Worm (Caenorhabditis elegans) whole organism, L1 larva: ENCODE results near the gene rde-11.
A peak's percentile ranks its signal among the peaks of the same experiment; 100 is the strongest.

Experiments used
- C16A3.4 ChIP-seq: fragments of 150-350 bp; optimal IDR thresholded peaks from 2 replicates; lab custom pipeline; 2014; ENCODE audit warnings: missing biosample characterization, missing genetic modification characterization
- C34B4.2 ChIP-seq: sonication (generic microtip); optimal IDR thresholded peaks from 2 replicates; lab custom pipeline; 2017; ENCODE audit warnings: mild to moderate bottlenecking, missing genetic modification characterization, missing compliant biosample characterization
- F16B12.6 ChIP-seq: fragments of 150-350 bp; optimal IDR thresholded peaks from 2 replicates; lab custom pipeline; 2014; ENCODE audit warnings: missing biosample characterization, missing genetic modification characterization
- ama-1 ChIP-seq: fragments of 150-350 bp; optimal IDR thresholded peaks from 2 replicates; lab custom pipeline; 2014
- ceh-82 ChIP-seq, 3 experiments: fragments of 150-350 bp in 1 of 3; sonication (generic microtip) in 2 of 3; optimal IDR thresholded peaks; 2 replicates each; lab custom pipeline; 2014 to 2017; ENCODE audit warnings: missing biosample characterization in 3 of 3, missing genetic modification characterization in 3 of 3
- ceh-88 ChIP-seq: fragments of 200-800 bp; sonication (Bioruptor generic); IDR thresholded peaks from 2 replicates; pipeline ENCODE4 v1.3.6; 2022; ENCODE audit warnings: missing genetic modification characterization, missing compliant biosample characterization
- ceh-90 ChIP-seq: sonication (generic microtip); optimal IDR thresholded peaks from 2 replicates; lab custom pipeline; 2016; ENCODE audit warnings: missing genetic modification characterization, missing compliant biosample characterization
- dsc-1 ChIP-seq: sonication (generic microtip); optimal IDR thresholded peaks from 2 replicates; lab custom pipeline; 2016; ENCODE audit warnings: mild to moderate bottlenecking, missing genetic modification characterization, missing compliant biosample characterization
- egl-27 ChIP-seq, 2 experiments: fragments of 150-350 bp in 1 of 2; sonication (generic microtip); optimal IDR thresholded peaks; 3 replicates each; lab custom pipeline; 2017 to 2018; ENCODE audit warnings: missing biosample characterization in 2 of 2, missing genetic modification characterization in 2 of 2, missing genetic modification reagents in 2 of 2
- elt-2 ChIP-seq: sonication (generic microtip); optimal IDR thresholded peaks from 2 replicates; lab custom pipeline; 2016; ENCODE audit warnings: missing genetic modification characterization, mild to moderate bottlenecking, inconsistent platforms, missing compliant biosample characterization, missing genetic modification reagents
- elt-3 ChIP-seq, 6 experiments: fragments of 150-350 bp in 1 of 6; sonication (generic microtip); optimal IDR thresholded peaks; 2 replicates each; lab custom pipeline; 2017 to 2018; ENCODE audit warnings: missing biosample characterization in 6 of 6, missing genetic modification characterization in 6 of 6, inconsistent platforms in 1 of 6
- fkh-8 ChIP-seq: sonication (generic microtip); optimal IDR thresholded peaks from 2 replicates; lab custom pipeline; 2016; ENCODE audit warnings: mild to moderate bottlenecking, missing genetic modification characterization, missing compliant biosample characterization
- grh-1 ChIP-seq: fragments of 200-800 bp; sonication (Bioruptor generic); IDR thresholded peaks from 2 replicates; pipeline ENCODE4 v1.3.6; 2022; ENCODE audit warnings: missing genetic modification reagents, missing genetic modification characterization, missing compliant biosample characterization
- hlh-17 ChIP-seq: fragments of 200-800 bp; sonication (Bioruptor generic); optimal IDR thresholded peaks from 2 replicates; lab custom pipeline; 2018; ENCODE audit warnings: missing genetic modification characterization, mild to moderate bottlenecking, missing compliant biosample characterization, moderate library complexity, borderline replicate concordance
- hpl-2 ChIP-seq: fragments of 150-350 bp; optimal IDR thresholded peaks from 2 replicates; lab custom pipeline; 2014; ENCODE audit warnings: missing biosample characterization, missing genetic modification reagents, missing genetic modification characterization
- irx-1 ChIP-seq: sonication (generic microtip); optimal IDR thresholded peaks from 2 replicates; lab custom pipeline; 2016; ENCODE audit warnings: missing genetic modification characterization, missing compliant biosample characterization
- isw-1 ChIP-seq: fragments of 200-800 bp; sonication (Bioruptor generic); IDR thresholded peaks from 2 replicates; pipeline ENCODE4 v1.3.6; 2022; ENCODE audit warnings: missing genetic modification characterization, missing compliant biosample characterization
- jun-1 ChIP-seq: fragments of 150-350 bp; optimal IDR thresholded peaks from 2 replicates; lab custom pipeline; 2014; ENCODE audit warnings: missing biosample characterization, missing genetic modification reagents, missing genetic modification characterization
- lin-15B ChIP-seq: fragments of 150-350 bp; sonication (generic microtip); optimal IDR thresholded peaks from 3 replicates; lab custom pipeline; 2014; ENCODE audit warnings: missing biosample characterization, missing genetic modification characterization
- lin-35 ChIP-seq, 2 experiments: fragments of 150-350 bp; optimal IDR thresholded peaks; 2 replicates each; lab custom pipeline; 2014; ENCODE audit warnings: missing biosample characterization in 2 of 2, missing genetic modification characterization in 2 of 2, missing genetic modification reagents in 2 of 2
- lsy-2 ChIP-seq, 2 experiments: fragments of 150-350 bp; optimal IDR thresholded peaks; 2 replicates each; lab custom pipeline; 2014; ENCODE audit warnings: missing biosample characterization in 2 of 2, missing genetic modification characterization in 2 of 2
- mef-2 ChIP-seq: fragments of 150-350 bp; optimal IDR thresholded peaks from 2 replicates; lab custom pipeline; 2014; ENCODE audit warnings: missing biosample characterization, missing genetic modification characterization
- nhr-11 ChIP-seq: fragments of 150-350 bp; optimal IDR thresholded peaks from 2 replicates; lab custom pipeline; 2014; ENCODE audit warnings: missing biosample characterization, missing genetic modification characterization
- nhr-19 ChIP-seq: fragments of 200-800 bp; sonication (Bioruptor generic); conservative IDR thresholded peaks from 2 replicates; pipeline ENCODE4 v1.3.6; 2022; ENCODE audit warnings: missing genetic modification characterization, missing compliant biosample characterization
- nhr-20 ChIP-seq: sonication (generic microtip); optimal IDR thresholded peaks from 2 replicates; lab custom pipeline; 2016; ENCODE audit warnings: mild to moderate bottlenecking, missing genetic modification characterization, missing compliant biosample characterization
- nhr-237 ChIP-seq: fragments of 150-350 bp; optimal IDR thresholded peaks from 2 replicates; lab custom pipeline; 2014; ENCODE audit warnings: missing biosample characterization, missing genetic modification characterization
- nhr-28 ChIP-seq: fragments of 150-350 bp; optimal IDR thresholded peaks from 2 replicates; lab custom pipeline; 2014; ENCODE audit warnings: missing biosample characterization, missing genetic modification characterization
- nhr-47 ChIP-seq: sonication (generic microtip); optimal IDR thresholded peaks from 2 replicates; lab custom pipeline; 2016; ENCODE audit warnings: mild to moderate bottlenecking, missing genetic modification characterization, moderate library complexity, missing compliant biosample characterization
- nhr-71 ChIP-seq: sonication (generic microtip); optimal IDR thresholded peaks from 2 replicates; lab custom pipeline; 2016; ENCODE audit warnings: mild to moderate bottlenecking, missing genetic modification characterization, moderate library complexity, missing compliant biosample characterization
- nhr-76 ChIP-seq: sonication (generic microtip); optimal IDR thresholded peaks from 2 replicates; lab custom pipeline; 2017; ENCODE audit warnings: missing biosample characterization, missing genetic modification characterization
- nhr-77 ChIP-seq: fragments of 150-350 bp; optimal IDR thresholded peaks from 2 replicates; lab custom pipeline; 2014; ENCODE audit warnings: missing biosample characterization, missing genetic modification characterization
- nhr-84 ChIP-seq: sonication (generic microtip); optimal IDR thresholded peaks from 2 replicates; lab custom pipeline; 2017; ENCODE audit warnings: missing biosample characterization, missing genetic modification characterization
- nhr-85 ChIP-seq: sonication (generic microtip); peaks from one replicate; lab custom pipeline; 2016; ENCODE audit warnings: missing genetic modification characterization, inconsistent platforms, missing compliant biosample characterization
- pag-3 ChIP-seq: sonication (generic microtip); optimal IDR thresholded peaks from 2 replicates; lab custom pipeline; 2017; ENCODE audit warnings: missing genetic modification characterization, mild to moderate bottlenecking, missing compliant biosample characterization, antibody characterized with exemption, borderline replicate concordance; ENCODE audit not compliant: insufficient read depth
- pqm-1 ChIP-seq: sonication (generic microtip); optimal IDR thresholded peaks from 3 replicates; lab custom pipeline; 2017; ENCODE audit warnings: missing biosample characterization, missing genetic modification characterization
- skn-1 ChIP-seq: fragments of 150-350 bp; optimal IDR thresholded peaks from 2 replicates; lab custom pipeline; 2014; ENCODE audit warnings: missing biosample characterization, missing genetic modification characterization
- snpc-4 ChIP-seq: fragments of 150-350 bp; optimal IDR thresholded peaks from 2 replicates; lab custom pipeline; 2014; ENCODE audit warnings: missing biosample characterization, missing genetic modification characterization
- snu-23 ChIP-seq: sonication (generic microtip); optimal IDR thresholded peaks from 2 replicates; lab custom pipeline; 2016; ENCODE audit warnings: missing genetic modification characterization, missing compliant biosample characterization
- sox-4 ChIP-seq: sonication (generic microtip); optimal IDR thresholded peaks from 2 replicates; lab custom pipeline; 2016; ENCODE audit warnings: missing genetic modification characterization, missing compliant biosample characterization
- sptf-1 ChIP-seq: fragments of 150-350 bp; optimal IDR thresholded peaks from 2 replicates; lab custom pipeline; 2014; ENCODE audit warnings: missing biosample characterization, missing genetic modification characterization
- swsn-7 ChIP-seq: sonication (generic microtip); optimal IDR thresholded peaks from 2 replicates; lab custom pipeline; 2016; ENCODE audit warnings: missing genetic modification characterization, missing compliant biosample characterization
- tbx-2 ChIP-seq: sonication (generic microtip); optimal IDR thresholded peaks from 2 replicates; lab custom pipeline; 2016; ENCODE audit warnings: missing genetic modification characterization, missing compliant biosample characterization
- unc-62 ChIP-seq: fragments of 150-350 bp; optimal IDR thresholded peaks from 2 replicates; lab custom pipeline; 2014; ENCODE audit warnings: missing biosample characterization, missing genetic modification reagents, missing genetic modification characterization
- unc-98 ChIP-seq: fragments of 200-800 bp; sonication (Bioruptor generic); IDR thresholded peaks from 2 replicates; pipeline ENCODE4 v1.3.6; 2022; ENCODE audit warnings: missing genetic modification characterization, missing compliant biosample characterization
- vab-15 ChIP-seq: sonication (generic microtip); optimal IDR thresholded peaks from 2 replicates; lab custom pipeline; 2017; ENCODE audit warnings: missing genotype, mild to moderate bottlenecking, missing genetic modification characterization, missing compliant biosample characterization
- xbp-1 ChIP-seq: sonication (generic microtip); optimal IDR thresholded peaks from 2 replicates; lab custom pipeline; 2016; ENCODE audit warnings: missing genetic modification characterization, missing compliant biosample characterization
- zag-1 ChIP-seq: fragments of 150-350 bp; optimal IDR thresholded peaks from 2 replicates; lab custom pipeline; 2014; ENCODE audit warnings: missing biosample characterization, missing genetic modification characterization
- zip-4 ChIP-seq: fragments of 200-800 bp; sonication (Bioruptor generic); optimal IDR thresholded peaks from 2 replicates; lab custom pipeline; 2018; ENCODE audit warnings: mild to moderate bottlenecking, missing genetic modification characterization, moderate library complexity, missing compliant biosample characterization
- ztf-4 ChIP-seq: fragments of 150-350 bp; optimal IDR thresholded peaks from 2 replicates; lab custom pipeline; 2014; ENCODE audit warnings: missing biosample characterization, missing genetic modification characterization

The rde-11 gene

ce11 chrIV:13089671-13090242 lies 15.2 kb upstream of the rde-11 start:
- TF ChIP-seq swsn-7 (no peak), ceh-82 (tag; optimal IDR thresholded peaks at IDR 0.05; lab: Kevin White, UChicago) (no peak), C16A3.4 (tag; lab: Kevin White, UChicago) (no peak), pqm-1 (tag; lab: Kevin White, UChicago) (no peak), vab-15 (tag; lab: Kevin White, UChicago) (no peak), grh-1 (GFP tag; lab: Robert Waterston, UW) (no peak), F16B12.6 (tag; lab: Kevin White, UChicago) (no peak), irx-1 (tag; lab: Kevin White, UChicago) (no peak), nhr-84 (tag; lab: Kevin White, UChicago) (no peak), lsy-2 (tag; optimal IDR thresholded peaks at IDR 0.05; lab: Kevin White, UChicago) (no peak), nhr-28 (tag; lab: Kevin White, UChicago) (no peak), ceh-90 (tag; lab: Kevin White, UChicago) (no peak), tbx-2 (tag; lab: Kevin White, UChicago) (no peak), elt-3 (tag; optimal IDR thresholded peaks at IDR 0.05; lab: Kevin White, UChicago) (no peak), sptf-1 (tag; lab: Kevin White, UChicago) (no peak)

ce11 chrIV:13090967-13091366 lies 14.0 kb upstream of the rde-11 start, which contains the start of gene col-132:
Gene col-132 (minus strand): TSS chrIV:13091067.
- TF ChIP-seq grh-1 (GFP tag; lab: Robert Waterston, UW) (no peak), lsy-2 (tag; optimal IDR thresholded peaks at IDR 0.05; lab: Kevin White, UChicago) (no peak), nhr-11 (no peak), unc-62 (GFP tag; lab: Kevin White, UChicago) (no peak), elt-2 (tag; lab: Kevin White, UChicago) (no peak), nhr-19 (GFP tag; lab: Robert Waterston, UW) (no peak), zag-1 (tag; lab: Kevin White, UChicago) (no peak), nhr-84 (tag; lab: Kevin White, UChicago) (no peak), fkh-8 (tag; lab: Kevin White, UChicago) (no peak), ceh-82 (tag; optimal IDR thresholded peaks at IDR 0.05; lab: Kevin White, UChicago) (no peak), hlh-17 (GFP tag; lab: Kevin White, UChicago) (no peak), pqm-1 (tag; lab: Kevin White, UChicago) (no peak), nhr-71 (tag; lab: Kevin White, UChicago) (no peak), elt-3 (tag; optimal IDR thresholded peaks at IDR 0.05; lab: Kevin White, UChicago) (no peak)

ce11 chrIV:13093677-13094076 lies 11.3 kb upstream of the rde-11 start, which contains the start of the genes prcc-1 and C39E9.12:
Gene prcc-1 (minus strand): TSS chrIV:13093795.
Gene C39E9.12 (plus strand): TSS chrIV:13094007.
- no peak for TF ChIP-seq egl-27 (tag; optimal IDR thresholded peaks at IDR 0.05; lab: Kevin White, UChicago)
- peak; percentile 21 for TF ChIP-seq dsc-1
- no peak for TF ChIP-seq sox-4
- TF ChIP-seq nhr-77: peak; percentile 54
- TF ChIP-seq nhr-20: peak; percentile 53
- no peak for TF ChIP-seq snpc-4 (tag; lab: Kevin White, UChicago)
- TF ChIP-seq unc-98 (GFP tag; lab: Robert Waterston, UW): no peak
- no peak for TF ChIP-seq pag-3
- TF ChIP-seq ceh-88: no peak
- peak; percentile 27 to 78 (median 63) for TF ChIP-seq ceh-82 (tag; optimal IDR thresholded peaks at IDR 0.05; lab: Kevin White, UChicago)
- no peak for TF ChIP-seq hpl-2 (GFP tag; lab: Kevin White, UChicago)
- peak; percentile 40 for TF ChIP-seq jun-1 (tag; lab: Kevin White, UChicago)
- no peak for TF ChIP-seq nhr-237 (tag; lab: Kevin White, UChicago)
- no peak for TF ChIP-seq zip-4 (GFP tag; lab: Kevin White, UChicago)
- peak; percentile 66 for TF ChIP-seq skn-1 (tag; lab: Kevin White, UChicago)
- TF ChIP-seq F16B12.6 (tag; lab: Kevin White, UChicago): peak; percentile 66
- no peak for TF ChIP-seq C34B4.2 (tag; lab: Kevin White, UChicago)
- peak; percentile 46 for TF ChIP-seq nhr-85 (tag; lab: Kevin White, UChicago)
- TF ChIP-seq lin-15B (tag; lab: Kevin White, UChicago): peak; percentile 84
- TF ChIP-seq mef-2: no peak
- peak; percentile 37 for TF ChIP-seq tbx-2 (tag; lab: Kevin White, UChicago)
- no peak for TF ChIP-seq ztf-4 (tag; lab: Kevin White, UChicago)
- TF ChIP-seq xbp-1 (tag; lab: Kevin White, UChicago): peak; percentile 55
- no peak for TF ChIP-seq ama-1 (lab: Kevin White, UChicago)
- no peak for TF ChIP-seq nhr-76 (tag; lab: Kevin White, UChicago)
- no peak; the same call in 1 of the 2 replicates for TF ChIP-seq isw-1 (GFP tag; lab: Robert Waterston, UW)
- peak; percentile 92 to 97 for TF ChIP-seq lin-35 (GFP tag; optimal IDR thresholded peaks at IDR 0.05; lab: Kevin White, UChicago)
- peak; percentile 75 for TF ChIP-seq nhr-47 (tag; lab: Kevin White, UChicago)
- peak; percentile 80 for TF ChIP-seq snu-23 (GFP tag; lab: Kevin White, UChicago)
- no peak for TF ChIP-seq nhr-28 (tag; lab: Kevin White, UChicago)
